Worm (Caenorhabditis elegans) whole organism, L4/young adult: ENCODE results near the gene Y45F10D.14.

ENCODE experiments used
- W03F9.2 ChIP-seq: fragments of 150-350 bp; optimal IDR thresholded peaks from 2 replicates; lab custom pipeline; 2014; ENCODE audit warnings: missing biosample characterization, missing genetic modification characterization
- him-1 ChIP-seq: sonication (generic microtip); optimal IDR thresholded peaks from 2 replicates; lab custom pipeline; 2016; ENCODE audit warnings: missing genotype, missing genetic modification reagents, missing genetic modification characterization, missing compliant biosample characterization

ce11 chrIV:13786690-13787089, 20.9 kb downstream of the Y45F10D.14 start, which contains the start of gene icap-1:
- no peak for TF ChIP-seq him-1 (tag; lab: Kevin White, UChicago)
- no peak for TF ChIP-seq W03F9.2
